Worm (Caenorhabditis elegans) whole organism, young adult: ENCODE results near the gene K01D12.5.

Source experiments
- B0035.1 ChIP-seq: sonication (generic microtip); optimal IDR thresholded peaks from 2 replicates; lab custom pipeline; 2016; ENCODE audit warnings: missing genetic modification characterization, mild to moderate bottlenecking, missing compliant biosample characterization, missing genotype, missing genetic modification reagents
- B0336.3 ChIP-seq: fragments of 200-800 bp; sonication (Bioruptor generic); IDR thresholded peaks from 2 replicates; pipeline ENCODE4 v1.3.6; 2022; ENCODE audit warnings: missing genetic modification characterization, missing compliant biosample characterization
- F33H1.4 ChIP-seq: fragments of 200-800 bp; sonication (Bioruptor generic); IDR thresholded peaks from 2 replicates; pipeline ENCODE4 v1.3.6; 2022; ENCODE audit warnings: missing genetic modification reagents, missing genetic modification characterization, missing compliant biosample characterization
- Y67H2A.10 ChIP-seq: fragments of 200-800 bp; sonication (Bioruptor generic); conservative IDR thresholded peaks from 2 replicates; pipeline ENCODE4 v1.3.6; 2022; ENCODE audit warnings: missing genetic modification reagents, missing genetic modification characterization, missing compliant biosample characterization
- attf-3 ChIP-seq: fragments of 200-800 bp; sonication (Bioruptor generic); conservative IDR thresholded peaks from 2 replicates; pipeline ENCODE4 v1.3.6; 2022; ENCODE audit warnings: missing genetic modification reagents, missing genetic modification characterization, missing compliant biosample characterization
- bed-2 ChIP-seq: fragments of 200-800 bp; sonication (Bioruptor generic); IDR thresholded peaks from 2 replicates; pipeline ENCODE4 v1.3.6; 2022; ENCODE audit warnings: missing genetic modification reagents, missing genetic modification characterization, missing compliant biosample characterization
- nfya-1 ChIP-seq: sonication (generic microtip); optimal IDR thresholded peaks from 2 replicates; lab custom pipeline; 2017; ENCODE audit warnings: antibody characterized with exemption, missing compliant biosample characterization, missing genetic modification characterization, borderline replicate concordance; ENCODE audit not compliant: insufficient read depth
- nhr-27 ChIP-seq: fragments of 200-800 bp; sonication (Bioruptor generic); optimal IDR thresholded peaks from 2 replicates; lab custom pipeline; 2018; ENCODE audit warnings: mild to moderate bottlenecking, missing genetic modification characterization, moderate library complexity, missing compliant biosample characterization
- ztf-25 ChIP-seq: fragments of 200-800 bp; sonication (Bioruptor generic); IDR thresholded peaks from 2 replicates; pipeline ENCODE4 v1.3.6; 2022; ENCODE audit warnings: missing genetic modification reagents, missing genetic modification characterization, missing compliant biosample characterization

DNA sequence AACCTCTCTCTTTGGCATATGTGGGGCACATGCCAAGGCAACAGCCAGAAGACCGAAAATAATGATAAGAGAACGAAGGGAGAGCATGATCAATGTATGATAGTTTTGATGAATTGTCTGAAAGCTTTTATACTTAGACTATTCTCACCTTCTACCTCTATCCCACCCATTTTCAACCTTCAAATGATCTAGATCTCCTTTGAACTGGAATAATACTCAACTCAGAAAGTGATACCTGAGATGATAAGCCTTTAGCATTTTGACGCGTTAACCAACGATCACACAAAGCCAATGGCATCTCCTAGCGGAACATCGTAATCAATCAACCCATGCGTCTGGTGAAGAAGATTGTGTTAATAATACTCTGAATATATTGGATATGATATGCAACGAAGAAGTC is 6.9 kb downstream of the K01D12.5 start, which contains the start of gene K01D12.9:
- TF ChIP-seq attf-3 (GFP tag; lab: Robert Waterston, UW) (no peak), Y67H2A.10 (GFP tag; lab: Robert Waterston, UW) (no peak), bed-2 (GFP tag; lab: Robert Waterston, UW) (no peak), ztf-25 (no peak), F33H1.4 (GFP tag; lab: Robert Waterston, UW) (no peak), B0035.1 (tag; lab: Kevin White, UChicago) (no peak), nfya-1 (tag; lab: Kevin White, UChicago) (no peak), B0336.3 (GFP tag; lab: Robert Waterston, UW) (no peak), nhr-27 (tag; lab: Kevin White, UChicago) (no peak)
